Worm (Caenorhabditis elegans): ENCODE data around the gene R09D1.13.

DNA sequence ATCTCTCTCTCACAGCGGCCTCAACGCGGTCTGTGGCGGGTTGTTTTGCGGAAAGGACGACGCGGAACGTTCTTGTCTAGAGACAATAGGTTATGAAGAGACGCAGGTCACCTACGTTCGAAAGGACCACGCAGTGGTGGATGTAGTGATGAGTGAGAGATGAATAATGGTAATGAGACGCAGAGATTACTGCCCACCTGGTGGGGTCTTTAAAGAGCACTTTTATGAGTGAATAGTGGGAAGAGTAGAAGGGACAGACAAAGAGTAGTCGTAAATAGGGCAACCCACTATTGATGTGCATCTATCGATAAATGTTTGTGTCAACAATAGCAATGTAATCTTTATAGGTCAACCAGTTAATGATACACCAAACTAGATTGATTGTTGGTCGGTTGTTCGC is 45.8 kb upstream of the R09D1.13 start:
- TF ChIP-seq nhr-6 (tag; optimal IDR thresholded peaks at IDR 0.05) (no peak), snpc-4 (tag; optimal IDR thresholded peaks at IDR 0.05) (no peak), nhr-12 (tag; optimal IDR thresholded peaks at IDR 0.05) (no peak), egl-27 (tag; optimal IDR thresholded peaks at IDR 0.05) (no peak), mab-5 (tag; optimal IDR thresholded peaks at IDR 0.05) (no peak), unc-39 (tag; optimal IDR thresholded peaks at IDR 0.05) (no peak), fos-1 (tag; optimal IDR thresholded peaks at IDR 0.05) (no peak), zag-1 (tag; optimal IDR thresholded peaks at IDR 0.05) (no peak), nhr-237 (tag; optimal IDR thresholded peaks at IDR 0.05) (no peak), unc-62 (GFP tag; optimal IDR thresholded peaks at IDR 0.05) (no peak), ceh-82 (tag; optimal IDR thresholded peaks at IDR 0.05) (no peak)

All from whole organism, L2 larva.